Fruit fly (Drosophila melanogaster) whole organism, prepupa: ENCODE results near the gene gnu.

Source experiments
- CG10631 ChIP-seq: fragments of 200-800 bp; sonication (Bioruptor generic); optimal IDR thresholded peaks from 2 replicates; lab custom pipeline; 2016; ENCODE audit warnings: missing biosample characterization, missing genetic modification characterization
- CG10669 ChIP-seq: fragments of 200-800 bp; sonication (Bioruptor generic); optimal IDR thresholded peaks from 3 replicates; lab custom pipeline; 2018; ENCODE audit warnings: missing biosample characterization, mild to moderate bottlenecking, missing genetic modification characterization, moderate library complexity
- CG11294 ChIP-seq: fragments of 200-800 bp; sonication (Bioruptor generic); IDR thresholded peaks from 2 replicates; pipeline ENCODE4 v1.3.6; 2022; ENCODE audit warnings: missing biosample characterization, missing genetic modification characterization
- CG11902 ChIP-seq: fragments of 200-800 bp; sonication (Bioruptor generic); optimal IDR thresholded peaks from 3 replicates; lab custom pipeline; 2016; ENCODE audit warnings: missing biosample characterization, missing genetic modification characterization
- CG15336 ChIP-seq: fragments of 200-800 bp; sonication (Bioruptor generic); IDR thresholded peaks from 2 replicates; pipeline ENCODE4 v1.3.6; 2022; ENCODE audit warnings: missing biosample characterization, missing genetic modification characterization
- CG1621 ChIP-seq: fragments of 200-800 bp; sonication (Bioruptor generic); optimal IDR thresholded peaks from 3 replicates; lab custom pipeline; 2018; ENCODE audit warnings: missing biosample characterization, mild to moderate bottlenecking, missing genetic modification characterization
- CG16779 ChIP-seq: fragments of 200-800 bp; sonication (Bioruptor generic); optimal IDR thresholded peaks from 3 replicates; lab custom pipeline; 2017; ENCODE audit warnings: missing biosample characterization, mild to moderate bottlenecking, missing genetic modification characterization
- CG31627 ChIP-seq: fragments of 200-800 bp; sonication (Bioruptor generic); optimal IDR thresholded peaks from 3 replicates; lab custom pipeline; 2016; ENCODE audit warnings: missing biosample characterization, missing genetic modification characterization
- CG4318 ChIP-seq: fragments of 200-800 bp; sonication (Bioruptor generic); optimal IDR thresholded peaks from 3 replicates; lab custom pipeline; 2017; ENCODE audit warnings: missing biosample characterization, mild to moderate bottlenecking, missing genetic modification characterization
- CG6163 ChIP-seq: fragments of 200-800 bp; sonication (Bioruptor generic); IDR thresholded peaks from 3 replicates; pipeline ENCODE4 v1.3.6; 2022; ENCODE audit warnings: missing biosample characterization, missing genetic modification characterization
- CG6276 ChIP-seq: fragments of 200-800 bp; sonication (Bioruptor generic); optimal IDR thresholded peaks from 2 replicates; lab custom pipeline; 2017; ENCODE audit warnings: missing biosample characterization, mild to moderate bottlenecking, missing genetic modification characterization
- CG8119 ChIP-seq: fragments of 200-800 bp; sonication (Bioruptor generic); IDR thresholded peaks from 3 replicates; pipeline ENCODE4 v1.3.6; 2022; ENCODE audit warnings: missing biosample characterization, missing genetic modification characterization
- CG8319 ChIP-seq: fragments of 200-800 bp; sonication (Bioruptor generic); optimal IDR thresholded peaks from 3 replicates; lab custom pipeline; 2016; ENCODE audit warnings: missing biosample characterization, missing genetic modification characterization
- Eip78C ChIP-seq: fragments of 200-800 bp; sonication (Bioruptor generic); peaks from one replicate; lab custom pipeline; 2016; ENCODE audit warnings: missing biosample characterization, missing genetic modification characterization
- Ets21C ChIP-seq: fragments of 200-800 bp; sonication (Bioruptor generic); optimal IDR thresholded peaks from 3 replicates; lab custom pipeline; 2016; ENCODE audit warnings: missing biosample characterization, missing genetic modification characterization
- Ets96B ChIP-seq: fragments of 200-800 bp; optimal IDR thresholded peaks from 2 replicates; lab custom pipeline; 2019; ENCODE audit warnings: missing biosample characterization, mild to moderate bottlenecking, missing genetic modification characterization, moderate library complexity
- Hr38 ChIP-seq: sonication (Bioruptor generic); optimal IDR thresholded peaks from 2 replicates; lab custom pipeline; 2016; ENCODE audit warnings: missing biosample characterization, missing genetic modification characterization
- Hr39 ChIP-seq: fragments of 200-800 bp; sonication (Bioruptor generic); optimal IDR thresholded peaks from 2 replicates; lab custom pipeline; 2016; ENCODE audit warnings: missing biosample characterization, missing genetic modification characterization
- Hr4 ChIP-seq: fragments of 200-800 bp; sonication (Bioruptor generic); optimal IDR thresholded peaks from 3 replicates; lab custom pipeline; 2016; ENCODE audit warnings: missing biosample characterization, missing genetic modification characterization
- Lpt ChIP-seq: fragments of 200-800 bp; sonication (Bioruptor generic); optimal IDR thresholded peaks from 3 replicates; lab custom pipeline; 2016; ENCODE audit warnings: missing biosample characterization, missing genetic modification characterization
- OdsH ChIP-seq: fragments of 200-800 bp; sonication (Bioruptor generic); optimal IDR thresholded peaks from 3 replicates; lab custom pipeline; 2016; ENCODE audit warnings: missing biosample characterization, missing genetic modification characterization
- Smox ChIP-seq: fragments of 200-800 bp; sonication (Bioruptor generic); optimal IDR thresholded peaks from 3 replicates; lab custom pipeline; 2016; ENCODE audit warnings: missing biosample characterization, missing genetic modification characterization
- Sox102F ChIP-seq: fragments of 200-800 bp; sonication (Bioruptor generic); optimal IDR thresholded peaks from 2 replicates; lab custom pipeline; 2016; ENCODE audit warnings: missing biosample characterization, mild to moderate bottlenecking, missing genetic modification characterization
- Sox14 ChIP-seq: fragments of 200-800 bp; sonication (Bioruptor generic); optimal IDR thresholded peaks from 3 replicates; lab custom pipeline; 2016; ENCODE audit warnings: missing biosample characterization, missing genetic modification characterization
- Sox15 ChIP-seq: fragments of 200-800 bp; sonication (Bioruptor generic); optimal IDR thresholded peaks from 3 replicates; lab custom pipeline; 2016; ENCODE audit warnings: missing biosample characterization, missing genetic modification characterization
- acj6 ChIP-seq: fragments of 200-800 bp; sonication (Bioruptor generic); optimal IDR thresholded peaks from 3 replicates; lab custom pipeline; 2016; ENCODE audit warnings: missing biosample characterization, missing genetic modification characterization
- eg ChIP-seq: fragments of 200-800 bp; sonication (Bioruptor generic); IDR thresholded peaks from 3 replicates; pipeline ENCODE4 v1.3.6; 2022; ENCODE audit warnings: missing biosample characterization, missing genetic modification characterization
- esn ChIP-seq: fragments of 200-800 bp; sonication (Bioruptor generic); optimal IDR thresholded peaks from 2 replicates; lab custom pipeline; 2016; ENCODE audit warnings: missing biosample characterization, mild to moderate bottlenecking, missing genetic modification characterization, moderate library complexity
- fkh ChIP-seq: fragments of 200-800 bp; sonication (Bioruptor generic); optimal IDR thresholded peaks from 3 replicates; lab custom pipeline; 2017; ENCODE audit warnings: missing biosample characterization, mild to moderate bottlenecking, missing genetic modification characterization, moderate library complexity
- lz ChIP-seq: fragments of 200-800 bp; sonication (Bioruptor generic); optimal IDR thresholded peaks from 3 replicates; lab custom pipeline; 2016; ENCODE audit warnings: missing biosample characterization, missing genetic modification characterization
- net ChIP-seq: fragments of 200-800 bp; sonication (Bioruptor generic); optimal IDR thresholded peaks from 3 replicates; lab custom pipeline; 2016; ENCODE audit warnings: missing biosample characterization, missing genetic modification characterization
- salr ChIP-seq, 2 experiments: fragments of 200-800 bp; sonication (Bioruptor generic); optimal IDR thresholded peaks; 3 replicates each; lab custom pipeline; 2016 to 2018; ENCODE audit warnings: missing biosample characterization in 2 of 2, missing genetic modification characterization in 2 of 2, mild to moderate bottlenecking in 1 of 2
- svp ChIP-seq: fragments of 200-800 bp; sonication (Bioruptor generic); peaks from one replicate; lab custom pipeline; 2016; ENCODE audit warnings: missing biosample characterization, missing genetic modification characterization
- vri ChIP-seq: fragments of 200-800 bp; sonication (Bioruptor generic); optimal IDR thresholded peaks from 3 replicates; lab custom pipeline; 2016; ENCODE audit warnings: missing biosample characterization, mild to moderate bottlenecking, missing genetic modification characterization

The gnu gene

dm6 chr3L:14781082-14781862, 21.9 kb downstream of the gnu start (continued):
- peak; percentile 54 for TF ChIP-seq Sox14
- TF ChIP-seq Eip78C (GFP tag; lab: Kevin White, UChicago), result peak; percentile 87
- no peak for TF ChIP-seq Smox
- TF ChIP-seq CG8319 (GFP tag; lab: Kevin White, UChicago), result peak; percentile 55
- peak; percentile 59 for TF ChIP-seq CG16779 (tag; lab: Kevin White, UChicago)
- peak; percentile 43 for TF ChIP-seq CG1621 (tag; lab: Kevin White, UChicago)
- TF ChIP-seq CG10669 (GFP tag; lab: Kevin White, UChicago), result peak; percentile 43
- TF ChIP-seq Ets21C (GFP tag; lab: Kevin White, UChicago), result peak; percentile 33
- TF ChIP-seq CG6163 (GFP tag; lab: Robert Waterston, UW), result peak; percentile 80
- TF ChIP-seq CG11902 (GFP tag; lab: Kevin White, UChicago), result peak; percentile 53
- peak; percentile 13 for TF ChIP-seq CG4318
- TF ChIP-seq salr (GFP tag; optimal IDR thresholded peaks at IDR 0.05; lab: Kevin White, UChicago), result peak; percentile 51 to 70
- TF ChIP-seq CG15336 (GFP tag; lab: Robert Waterston, UW), result peak; percentile 51
- peak; percentile 66 for TF ChIP-seq CG10631 (GFP tag; lab: Kevin White, UChicago)
- peak; percentile 68 for TF ChIP-seq Hr4 (GFP tag; lab: Kevin White, UChicago)
- TF ChIP-seq Hr39 (GFP tag; lab: Kevin White, UChicago), result peak; percentile 56
- TF ChIP-seq Hr38, result no peak
- TF ChIP-seq lz (GFP tag; lab: Kevin White, UChicago), result peak; percentile 52
- TF ChIP-seq OdsH (GFP tag; lab: Kevin White, UChicago), result peak; percentile 63
- TF ChIP-seq acj6, result peak; percentile 63
- TF ChIP-seq Lpt (GFP tag; lab: Kevin White, UChicago), result peak; percentile 82
- peak; percentile 38 for TF ChIP-seq Sox102F (GFP tag; lab: Kevin White, UChicago)
- TF ChIP-seq, all 60 proteins: peak for 52

- TF ChIP-seq CG31627 (GFP tag; lab: Kevin White, UChicago) (no peak), net (no peak), vri (GFP tag; lab: Kevin White, UChicago) (peak; percentile 21), CG8319 (GFP tag; lab: Kevin White, UChicago) (no peak), CG1621 (tag; lab: Kevin White, UChicago) (no peak), CG8119 (GFP tag; lab: Robert Waterston, UW) (no peak), fkh (GFP tag; lab: Kevin White, UChicago) (peak; percentile 92), Smox (no peak), CG6276 (GFP tag; lab: Kevin White, UChicago) (no peak), Ets96B (tag; lab: Kevin White, UChicago) (no peak), esn (GFP tag; lab: Kevin White, UChicago) (no peak), Sox14 (no peak), OdsH (GFP tag; lab: Kevin White, UChicago) (no peak), Sox15 (GFP tag; lab: Kevin White, UChicago) (no peak), svp (peak; percentile 52), Hr4 (GFP tag; lab: Kevin White, UChicago) (no peak), CG16779 (tag; lab: Kevin White, UChicago) (peak; percentile 28), eg (GFP tag; lab: Robert Waterston, UW) (no peak)
Observed at dm6 chr3L:14780187-14780586, 23.0 kb downstream of the gnu start.

- TF ChIP-seq Eip78C (GFP tag; lab: Kevin White, UChicago), result peak; percentile 41
- TF ChIP-seq svp, result peak; percentile 88
- TF ChIP-seq CG11294 (GFP tag; lab: Robert Waterston, UW), result no peak
Observed at dm6 chr3L:14779289-14779688, 23.9 kb downstream of the gnu start.
